Fruit fly (Drosophila melanogaster): ENCODE measurements around the gene IFT57.

Gene IFT57

DNA sequence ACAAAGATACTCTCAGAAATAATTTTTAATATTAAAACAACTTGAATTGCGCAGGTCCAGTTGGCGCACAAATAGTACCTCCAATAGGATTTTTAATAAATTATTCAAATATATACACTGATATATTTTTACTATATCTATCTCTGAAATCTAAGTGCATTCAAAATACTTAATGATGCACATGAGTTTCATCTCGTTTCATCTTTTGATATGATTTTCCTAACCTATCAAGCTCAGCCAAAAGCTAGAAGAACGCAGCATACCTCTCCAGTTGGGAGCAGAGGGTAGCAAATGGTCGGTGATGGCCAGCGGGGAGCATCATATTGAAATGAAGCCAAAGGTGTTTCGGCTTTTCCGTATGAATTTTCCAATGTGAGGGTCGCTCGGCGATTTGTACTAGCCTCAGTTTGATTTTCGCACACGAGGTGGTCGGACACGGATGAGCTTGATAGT, 5.8 kb upstream of the IFT57 start, which contains the start of gene CG8852 (continued):
- no peak for TF ChIP-seq CG31224 (GFP tag; IDR thresholded peaks at IDR 0.05)
- TF ChIP-seq Xbp1 (GFP tag; optimal IDR thresholded peaks at IDR 0.05): peak; percentile 34
- peak; percentile 60 for TF ChIP-seq CG9932 (GFP tag; IDR thresholded peaks at IDR 0.05)
- peak; percentile 31 for TF ChIP-seq Meics (GFP tag; optimal IDR thresholded peaks at IDR 0.05)
- TF ChIP-seq lola (GFP tag; optimal IDR thresholded peaks at IDR 0.05): no peak
- TF ChIP-seq Nf-YC (tag; optimal IDR thresholded peaks at IDR 0.05): no peak
- no peak for TF ChIP-seq MTF-1 (GFP tag; optimal IDR thresholded peaks at IDR 0.05; ENCODE audit: borderline replicate concordance)
- peak; percentile 0 for TF ChIP-seq Dek (tag; optimal IDR thresholded peaks at IDR 0.05)
- TF ChIP-seq zen2 (GFP tag; IDR thresholded peaks at IDR 0.05; ENCODE audit: partially characterized antibody): no peak
- TF ChIP-seq Trl (optimal IDR thresholded peaks at IDR 0.05): no peak
- no peak for TF ChIP-seq Trl (GFP tag; optimal IDR thresholded peaks at IDR 0.05)
- no peak for TF ChIP-seq CG11504 (tag; optimal IDR thresholded peaks at IDR 0.05)
- no peak for TF ChIP-seq dmrt11E (tag; optimal IDR thresholded peaks at IDR 0.05)
- 0 out of 3 replicates have a peak, but pooled peaks have one; percentile 8 for TF ChIP-seq CG11093 (GFP tag; IDR thresholded peaks at IDR 0.05)
- TF ChIP-seq Hr3 (GFP tag; optimal IDR thresholded peaks at IDR 0.05): peak; percentile 16
- no peak for TF ChIP-seq bsh (GFP tag; optimal IDR thresholded peaks at IDR 0.05)
- 0 out of 3 replicates have a peak, but pooled peaks have one; percentile 18 for TF ChIP-seq tgo (GFP tag; IDR thresholded peaks at IDR 0.05)
- no peak for TF ChIP-seq stwl (tag; optimal IDR thresholded peaks at IDR 0.05)
- no peak for TF ChIP-seq CG15269 (tag; optimal IDR thresholded peaks at IDR 0.05)
- TF ChIP-seq CG17328 (GFP tag; IDR thresholded peaks at IDR 0.05): no peak; the same call in 1 of the 2 replicates
- no peak; the same call in 1 of the 2 replicates for TF ChIP-seq vvl (GFP tag; IDR thresholded peaks at IDR 0.05)
- 0 out of 4 replicates have a peak, but pooled peaks have one; percentile 34 for TF ChIP-seq Gug (GFP tag; IDR thresholded peaks at IDR 0.05)
- TF ChIP-seq Dip3 (GFP tag; optimal IDR thresholded peaks at IDR 0.05): no peak
- no peak for TF ChIP-seq NC2β (GFP tag; optimal IDR thresholded peaks at IDR 0.05)
- TF ChIP-seq bcd (GFP tag; optimal IDR thresholded peaks at IDR 0.05): peak; percentile 31
- TF ChIP-seq ken (GFP tag; IDR thresholded peaks at IDR 0.05): no peak
- TF ChIP-seq Sry-δ (GFP tag; optimal IDR thresholded peaks at IDR 0.05): no peak
- no peak for TF ChIP-seq ERR (GFP tag; optimal IDR thresholded peaks at IDR 0.05)
- peak; percentile 10 for TF ChIP-seq CG13775 (GFP tag; optimal IDR thresholded peaks at IDR 0.05)
- peak; percentile 55 for TF ChIP-seq Ptx1 (GFP tag; IDR thresholded peaks at IDR 0.05)
- no peak for TF ChIP-seq CG8765 (GFP tag; IDR thresholded peaks at IDR 0.05)
- TF ChIP-seq CG1529 (GFP tag; optimal IDR thresholded peaks at IDR 0.05): no peak
- no peak for TF ChIP-seq tio (GFP tag; optimal IDR thresholded peaks at IDR 0.05)
- peak; percentile 28; the same call in 1 of the 2 replicates for TF ChIP-seq CG10366 (GFP tag; IDR thresholded peaks at IDR 0.05)
- TF ChIP-seq nmo (GFP tag; optimal IDR thresholded peaks at IDR 0.05): peak; percentile 31
- TF ChIP-seq Xrp1 (GFP tag; IDR thresholded peaks at IDR 0.05): no peak
- TF ChIP-seq CG10431 (GFP tag; optimal IDR thresholded peaks at IDR 0.05): no peak
- no peak for TF ChIP-seq tup (GFP tag; optimal IDR thresholded peaks at IDR 0.05)
- TF ChIP-seq pan (optimal IDR thresholded peaks at IDR 0.05): no peak
- peak in 1 of 2 experiments; percentile 47 for TF ChIP-seq pan (GFP tag; optimal IDR thresholded peaks at IDR 0.05 in 1 of 2, IDR thresholded peaks at IDR 0.05 in 1 of 2)
- peak; percentile 11 for TF ChIP-seq Hsf (GFP tag; optimal IDR thresholded peaks at IDR 0.05)
- no peak for TF ChIP-seq exex (tag; optimal IDR thresholded peaks at IDR 0.05)
- TF ChIP-seq CG34224 (GFP tag; IDR thresholded peaks at IDR 0.05; ENCODE audit: partially characterized antibody): no peak
- no peak for TF ChIP-seq CG11696 (GFP tag; IDR thresholded peaks at IDR 0.05)
- TF ChIP-seq Oli (tag; optimal IDR thresholded peaks at IDR 0.05): peak; percentile 51
- TF ChIP-seq fd3F (GFP tag; optimal IDR thresholded peaks at IDR 0.05): no peak
- TF ChIP-seq Atf6 (GFP tag; IDR thresholded peaks at IDR 0.05): peak; percentile 54; the same call in 1 of the 2 replicates
- no peak for TF ChIP-seq CG2889 (GFP tag; IDR thresholded peaks at IDR 0.05)
- TF ChIP-seq CG17385 (GFP tag; optimal IDR thresholded peaks at IDR 0.05): peak; percentile 3
- TF ChIP-seq CG2678 (tag; optimal IDR thresholded peaks at IDR 0.05): no peak
- TF ChIP-seq CG6854 (GFP tag; optimal IDR thresholded peaks at IDR 0.05): no peak
